Worm (Caenorhabditis elegans) whole organism, midembryonic: ENCODE data around the gene T13C2.2.

Source experiments
- T22C8.4 ChIP-seq: fragments of 200-800 bp; sonication (Bioruptor generic); IDR thresholded peaks from 2 replicates; pipeline ENCODE4 v1.3.6; 2022; ENCODE audit warnings: missing genetic modification characterization, missing compliant biosample characterization
- cog-1 ChIP-seq: sonication (generic microtip); optimal IDR thresholded peaks from 2 replicates; lab custom pipeline; 2016; ENCODE audit warnings: missing genetic modification characterization, missing compliant biosample characterization
- flt-1 ChIP-seq: fragments of 200-800 bp; sonication (Bioruptor generic); IDR thresholded peaks from 2 replicates; pipeline ENCODE4 v1.3.6; 2022; ENCODE audit warnings: missing genetic modification characterization, missing compliant biosample characterization
- klf-2 ChIP-seq: fragments of 200-800 bp; sonication (Bioruptor generic); conservative IDR thresholded peaks from 2 replicates; pipeline ENCODE4 v1.3.6; 2022; ENCODE audit warnings: missing genetic modification reagents, missing genetic modification characterization, missing compliant biosample characterization
- med-1 ChIP-seq: sonication (generic microtip); optimal IDR thresholded peaks from 2 replicates; lab custom pipeline; 2017; ENCODE audit warnings: missing genetic modification characterization, mild to moderate bottlenecking, missing compliant biosample characterization, antibody characterized with exemption, missing genetic modification reagents; ENCODE audit not compliant: insufficient read depth
- ref-1 ChIP-seq: fragments of 200-800 bp; sonication (Bioruptor generic); conservative IDR thresholded peaks from 2 replicates; pipeline ENCODE4 v1.3.6; 2022; ENCODE audit warnings: missing genetic modification reagents, missing genetic modification characterization, missing compliant biosample characterization
- tab-1 ChIP-seq: fragments of 200-800 bp; sonication (Bioruptor generic); IDR thresholded peaks from 2 replicates; pipeline ENCODE4 v1.3.6; 2022; ENCODE audit warnings: missing genetic modification characterization, missing compliant biosample characterization
- ztf-29 ChIP-seq: fragments of 200-800 bp; sonication (Bioruptor generic); IDR thresholded peaks from 2 replicates; pipeline ENCODE4 v1.3.6; 2022; ENCODE audit warnings: missing genetic modification reagents, missing genetic modification characterization, missing compliant biosample characterization

- TF ChIP-seq med-1 (no peak), flt-1 (GFP tag; lab: Robert Waterston, UW) (no peak), ztf-29 (GFP tag; lab: Robert Waterston, UW) (no peak), cog-1 (tag; lab: Kevin White, UChicago) (no peak), klf-2 (GFP tag; lab: Robert Waterston, UW) (no peak), T22C8.4 (GFP tag; lab: Robert Waterston, UW) (no peak), ref-1 (GFP tag; lab: Robert Waterston, UW) (no peak), tab-1 (GFP tag; lab: Robert Waterston, UW) (no peak)
Measured at ce11 chrII:6812514-6812913, 20.5 kb downstream of the T13C2.2 start.
